Worm (Caenorhabditis elegans) whole organism, L3 larva: ENCODE data around the gene col-104.
A peak's percentile ranks its signal among the peaks of the same experiment; 100 is the strongest.

Source experiments
- R02D3.7 ChIP-seq: fragments of 150-350 bp; optimal IDR thresholded peaks from 2 replicates; lab custom pipeline; 2014; ENCODE audit warnings: missing biosample characterization, missing genetic modification characterization
- ZK546.5 ChIP-seq: sonication (generic microtip); optimal IDR thresholded peaks from 2 replicates; lab custom pipeline; 2017; ENCODE audit warnings: missing biosample characterization, missing genetic modification characterization
- aly-2 ChIP-seq: fragments of 150-350 bp; optimal IDR thresholded peaks from 2 replicates; lab custom pipeline; 2014; ENCODE audit warnings: missing biosample characterization, missing genetic modification characterization
- ama-1 ChIP-seq: fragments of 150-350 bp; optimal IDR thresholded peaks from 2 replicates; lab custom pipeline; 2018
- ceh-28 ChIP-seq: fragments of 150-350 bp; optimal IDR thresholded peaks from 2 replicates; lab custom pipeline; 2014; ENCODE audit warnings: missing biosample characterization, missing genetic modification reagents, missing genetic modification characterization
- ceh-82 ChIP-seq: fragments of 150-350 bp; optimal IDR thresholded peaks from 2 replicates; lab custom pipeline; 2014; ENCODE audit warnings: missing biosample characterization, missing genetic modification characterization
- daf-12 ChIP-seq: fragments of 150-350 bp; optimal IDR thresholded peaks from 2 replicates; lab custom pipeline; 2014; ENCODE audit warnings: missing biosample characterization, missing genetic modification reagents, missing genetic modification characterization
- egl-27 ChIP-seq: sonication (generic microtip); optimal IDR thresholded peaks from 4 replicates; lab custom pipeline; 2017; ENCODE audit warnings: missing biosample characterization, missing genetic modification reagents, missing genetic modification characterization
- egl-5 ChIP-seq: fragments of 150-350 bp; optimal IDR thresholded peaks from 2 replicates; lab custom pipeline; 2017; ENCODE audit warnings: missing biosample characterization, missing genetic modification reagents, missing genetic modification characterization, inconsistent platforms
- elt-1 ChIP-seq: fragments of 150-350 bp; optimal IDR thresholded peaks from 2 replicates; lab custom pipeline; 2014; ENCODE audit warnings: missing biosample characterization, missing genetic modification characterization
- elt-2 ChIP-seq: sonication (generic microtip); optimal IDR thresholded peaks from 2 replicates; lab custom pipeline; 2016; ENCODE audit warnings: missing genetic modification reagents, mild to moderate bottlenecking, missing genetic modification characterization, missing compliant biosample characterization
- eor-1 ChIP-seq, 2 experiments: fragments of 150-350 bp; optimal IDR thresholded peaks; 2 replicates each; lab custom pipeline; 2014 to 2018; ENCODE audit warnings: missing biosample characterization in 2 of 2, missing genetic modification characterization in 2 of 2
- fkh-10 ChIP-seq: sonication (generic microtip); optimal IDR thresholded peaks from 2 replicates; lab custom pipeline; 2017; ENCODE audit warnings: missing biosample characterization, missing genetic modification reagents, missing genetic modification characterization
- fkh-2 ChIP-seq: fragments of 150-350 bp; optimal IDR thresholded peaks from 2 replicates; lab custom pipeline; 2014; ENCODE audit warnings: missing biosample characterization, missing genetic modification reagents, missing genetic modification characterization
- hmg-11 ChIP-seq: sonication (generic microtip); optimal IDR thresholded peaks from 2 replicates; lab custom pipeline; 2016; ENCODE audit warnings: missing genetic modification characterization, missing compliant biosample characterization
- jun-1 ChIP-seq: fragments of 150-350 bp; optimal IDR thresholded peaks from 2 replicates; lab custom pipeline; 2014; ENCODE audit warnings: missing biosample characterization, missing genetic modification reagents, missing genetic modification characterization
- lsy-12 ChIP-seq: sonication (generic microtip); optimal IDR thresholded peaks from 2 replicates; lab custom pipeline; 2016; ENCODE audit warnings: mild to moderate bottlenecking, missing genetic modification characterization, missing compliant biosample characterization
- mdl-1 ChIP-seq: fragments of 150-350 bp; optimal IDR thresholded peaks from 2 replicates; lab custom pipeline; 2014; ENCODE audit warnings: missing biosample characterization, missing genetic modification characterization
- nfya-1 ChIP-seq: sonication (generic microtip); optimal IDR thresholded peaks from 2 replicates; lab custom pipeline; 2017; ENCODE audit warnings: missing genetic modification characterization, mild to moderate bottlenecking, missing compliant biosample characterization, antibody characterized with exemption, moderate library complexity; ENCODE audit not compliant: insufficient read depth
- nhr-23 ChIP-seq: fragments of 150-350 bp; optimal IDR thresholded peaks from 2 replicates; lab custom pipeline; 2014; ENCODE audit warnings: missing biosample characterization, missing genetic modification reagents, missing genetic modification characterization
- nhr-237 ChIP-seq: fragments of 150-350 bp; optimal IDR thresholded peaks from 2 replicates; lab custom pipeline; 2014; ENCODE audit warnings: missing biosample characterization, missing genetic modification characterization
- nhr-25 ChIP-seq: sonication (generic microtip); optimal IDR thresholded peaks from 2 replicates; lab custom pipeline; 2017; ENCODE audit warnings: missing biosample characterization, missing genetic modification characterization
- nhr-28 ChIP-seq: fragments of 150-350 bp; optimal IDR thresholded peaks from 2 replicates; lab custom pipeline; 2014; ENCODE audit warnings: missing biosample characterization, missing genetic modification characterization
- nhr-67 ChIP-seq: fragments of 150-350 bp; optimal IDR thresholded peaks from 2 replicates; lab custom pipeline; 2014; ENCODE audit warnings: missing biosample characterization, missing genetic modification characterization
- nhr-77 ChIP-seq: fragments of 150-350 bp; optimal IDR thresholded peaks from 2 replicates; lab custom pipeline; 2014; ENCODE audit warnings: missing biosample characterization, missing genetic modification characterization
- pha-4 ChIP-seq: fragments of 150-350 bp; optimal IDR thresholded peaks from 2 replicates; lab custom pipeline; 2014; ENCODE audit warnings: missing biosample characterization, missing genetic modification reagents, missing genetic modification characterization
- pqm-1 ChIP-seq: fragments of 150-350 bp; optimal IDR thresholded peaks from 2 replicates; lab custom pipeline; 2017; ENCODE audit warnings: missing biosample characterization, missing genetic modification characterization, inconsistent platforms
- sea-2 ChIP-seq: fragments of 150-350 bp; sonication (generic microtip); optimal IDR thresholded peaks from 4 replicates; lab custom pipeline; 2014; ENCODE audit warnings: missing biosample characterization, missing genetic modification reagents, missing genetic modification characterization
- skn-1 ChIP-seq: fragments of 150-350 bp; optimal IDR thresholded peaks from 2 replicates; lab custom pipeline; 2014; ENCODE audit warnings: missing biosample characterization, missing genetic modification characterization
- snpc-4 ChIP-seq: fragments of 150-350 bp; optimal IDR thresholded peaks from 2 replicates; lab custom pipeline; 2014; ENCODE audit warnings: missing biosample characterization, missing genetic modification characterization
- tbx-2 ChIP-seq: sonication (generic microtip); optimal IDR thresholded peaks from 2 replicates; lab custom pipeline; 2016; ENCODE audit warnings: mild to moderate bottlenecking, missing genetic modification characterization, missing compliant biosample characterization
- unc-62 ChIP-seq: fragments of 150-350 bp; sonication (generic microtip); optimal IDR thresholded peaks from 4 replicates; lab custom pipeline; 2014; ENCODE audit warnings: missing biosample characterization, missing genetic modification reagents, missing genetic modification characterization
- zag-1 ChIP-seq: fragments of 150-350 bp; optimal IDR thresholded peaks from 2 replicates; lab custom pipeline; 2014; ENCODE audit warnings: missing biosample characterization, missing genetic modification characterization
- ztf-11 ChIP-seq: fragments of 150-350 bp; optimal IDR thresholded peaks from 2 replicates; lab custom pipeline; 2014; ENCODE audit warnings: missing biosample characterization, missing genetic modification characterization
- ztf-4 ChIP-seq: fragments of 150-350 bp; optimal IDR thresholded peaks from 2 replicates; lab custom pipeline; 2014; ENCODE audit warnings: missing biosample characterization, missing genetic modification characterization

col-104 gene

ce11 chrIV:1355147-1355546 lies at the start of gene col-104:
TSS of gene col-104 (minus strand) at chrIV:1355305.
- TF ChIP-seq ceh-28 (tag; lab: Kevin White, UChicago) (peak; percentile 53), egl-27 (tag; lab: Kevin White, UChicago) (no peak)
- TF ChIP-seq, all 47 proteins: peak for 1

DNA sequence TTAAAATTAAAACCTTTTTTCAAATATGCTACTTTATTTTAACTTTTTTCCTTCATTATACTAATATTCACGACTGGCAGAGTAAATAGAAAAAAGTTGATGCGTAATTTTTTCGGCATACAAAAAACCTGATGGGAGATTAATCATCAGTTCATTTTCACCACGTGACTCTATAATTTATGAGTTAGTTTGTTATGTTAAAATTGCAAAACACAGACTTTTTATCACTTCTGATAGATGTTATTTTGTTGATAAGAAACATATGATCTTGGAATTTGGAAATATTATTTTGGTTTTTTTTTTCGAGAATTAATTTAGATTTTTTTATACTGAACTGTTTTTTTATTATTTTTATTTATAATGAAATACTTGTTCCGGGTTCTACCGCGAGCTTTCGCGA lies 48.9 kb upstream of the col-104 start:
- no peak for TF ChIP-seq fkh-10 (GFP tag; lab: Kevin White, UChicago)
- peak; percentile 48 for TF ChIP-seq elt-2
- no peak for TF ChIP-seq eor-1 (tag; optimal IDR thresholded peaks at IDR 0.05; lab: Kevin White, UChicago)
- no peak for TF ChIP-seq nhr-25 (tag; lab: Kevin White, UChicago)
- TF ChIP-seq pha-4 = peak; percentile 41
- no peak for TF ChIP-seq fkh-2 (tag; lab: Kevin White, UChicago)
- no peak for TF ChIP-seq skn-1 (tag; lab: Kevin White, UChicago)
- TF ChIP-seq pqm-1 = peak; percentile 43
- no peak for TF ChIP-seq nhr-23 (tag; lab: Kevin White, UChicago)
- TF ChIP-seq ZK546.5 = no peak

DNA sequence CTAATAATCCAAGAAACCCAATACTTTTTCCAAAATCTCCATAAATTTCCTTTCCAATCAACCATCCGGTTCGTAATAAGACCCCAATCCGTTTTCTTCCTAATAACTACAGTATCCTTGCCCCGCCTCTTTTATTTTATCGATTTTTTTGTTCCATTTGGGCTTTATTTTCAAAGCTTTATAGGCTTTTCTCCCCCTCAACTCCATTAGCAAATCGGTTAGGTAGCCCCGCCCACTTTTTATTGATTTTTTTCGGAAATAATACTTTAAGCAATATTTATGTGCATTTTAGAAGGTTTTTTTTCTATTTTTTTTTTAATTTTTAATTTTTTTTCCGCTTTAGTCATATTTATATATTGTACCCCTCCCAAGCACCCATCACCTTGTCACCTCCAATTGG lies 44.9 kb upstream of the col-104 start:
- TF ChIP-seq nhr-28 (tag; lab: Kevin White, UChicago) (no peak), zag-1 (tag; lab: Kevin White, UChicago) (no peak), ceh-28 (tag; lab: Kevin White, UChicago) (peak; percentile 43), unc-62 (GFP tag; lab: Kevin White, UChicago) (no peak)

ce11 chrIV:1397895-1398294 lies 42.8 kb upstream of the col-104 start:
- TF ChIP-seq egl-5 (tag; lab: Kevin White, UChicago) = no peak
- no peak for TF ChIP-seq nhr-77 (tag; lab: Kevin White, UChicago)
- TF ChIP-seq R02D3.7 (tag; lab: Kevin White, UChicago) = no peak
- no peak for TF ChIP-seq ZK546.5
- TF ChIP-seq daf-12 (tag; lab: Kevin White, UChicago) = no peak
- TF ChIP-seq fkh-2 (tag; lab: Kevin White, UChicago) = no peak
- TF ChIP-seq unc-62 (GFP tag; lab: Kevin White, UChicago) = no peak
- TF ChIP-seq snpc-4 (tag; lab: Kevin White, UChicago) = no peak
- no peak for TF ChIP-seq zag-1 (tag; lab: Kevin White, UChicago)
- no peak for TF ChIP-seq elt-1 (tag; lab: Kevin White, UChicago)
- no peak for TF ChIP-seq tbx-2
- TF ChIP-seq aly-2 (tag; lab: Kevin White, UChicago) = no peak
- no peak for TF ChIP-seq ceh-82
- no peak for TF ChIP-seq jun-1 (tag; lab: Kevin White, UChicago)
- TF ChIP-seq sea-2 (GFP tag; lab: Kevin White, UChicago) = no peak
- TF ChIP-seq mdl-1 (tag; lab: Kevin White, UChicago) = no peak
- TF ChIP-seq, all 47 proteins: peak for 0

DNA sequence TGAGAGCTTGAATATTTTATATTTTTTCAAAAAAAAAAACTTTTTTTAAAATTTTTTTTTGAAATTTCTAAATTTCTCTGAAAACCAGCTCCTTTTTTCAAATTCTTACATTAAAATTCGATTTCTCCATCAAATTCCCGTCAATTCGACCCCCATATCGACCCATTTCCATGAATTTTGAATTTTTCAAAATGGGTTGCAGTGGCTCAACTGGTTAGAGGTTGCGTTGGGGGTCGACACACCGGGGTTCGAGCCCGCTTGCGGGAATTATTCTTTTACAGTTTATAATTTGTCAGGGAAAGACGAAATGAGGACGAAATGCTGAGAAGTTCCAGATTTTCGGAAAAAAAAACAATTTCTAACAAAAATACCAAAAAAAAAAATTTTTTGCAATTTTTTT lies 39.0 kb upstream of the col-104 start:
- TF ChIP-seq unc-62 (GFP tag; lab: Kevin White, UChicago) = no peak
- TF ChIP-seq aly-2 (tag; lab: Kevin White, UChicago) = no peak
- TF ChIP-seq nhr-23 (tag; lab: Kevin White, UChicago) = no peak
- no peak for TF ChIP-seq nhr-67
- TF ChIP-seq pqm-1 = no peak
- no peak for TF ChIP-seq ztf-11 (tag; lab: Kevin White, UChicago)
- TF ChIP-seq pha-4 = no peak
- no peak for TF ChIP-seq hmg-11 (tag; lab: Kevin White, UChicago)
- TF ChIP-seq nfya-1 (tag; lab: Kevin White, UChicago) = no peak
- no peak for TF ChIP-seq ama-1
- TF ChIP-seq ztf-4 = no peak
- no peak for TF ChIP-seq nhr-237 (tag; lab: Kevin White, UChicago)
- no peak for TF ChIP-seq elt-1 (tag; lab: Kevin White, UChicago)
- TF ChIP-seq lsy-12 = no peak
- no peak for TF ChIP-seq mdl-1 (tag; lab: Kevin White, UChicago)
- TF ChIP-seq fkh-2 (tag; lab: Kevin White, UChicago) = no peak
- no peak for TF ChIP-seq nhr-28 (tag; lab: Kevin White, UChicago)
- TF ChIP-seq snpc-4 (tag; lab: Kevin White, UChicago) = no peak
- no peak for TF ChIP-seq ceh-28 (tag; lab: Kevin White, UChicago)
